Fruit fly (Drosophila melanogaster) whole organism, adult: Measurements from ENCODE around the gene CG33158.

Source experiments
- CG33017 ChIP-seq: fragments of 200-800 bp; sonication (Bioruptor generic); optimal IDR thresholded peaks from 2 replicates; lab custom pipeline; 2018; ENCODE audit warnings: missing biosample characterization, mild to moderate bottlenecking, missing genetic modification characterization, moderate library complexity
- CG5204 ChIP-seq: fragments of 200-800 bp; sonication (Bioruptor generic); optimal IDR thresholded peaks from 2 replicates; lab custom pipeline; 2016; ENCODE audit warnings: missing biosample characterization, missing genetic modification characterization
- CG7045 ChIP-seq: fragments of 200-800 bp; sonication (Bioruptor generic); optimal IDR thresholded peaks from 2 replicates; lab custom pipeline; 2017; ENCODE audit warnings: missing biosample characterization, mild to moderate bottlenecking, missing genetic modification characterization
- CG7101 ChIP-seq: fragments of 200-800 bp; sonication (Bioruptor generic); optimal IDR thresholded peaks from 2 replicates; lab custom pipeline; 2018; ENCODE audit warnings: missing biosample characterization, mild to moderate bottlenecking, missing genetic modification characterization, moderate library complexity
- Clk ChIP-seq: fragments of 200-800 bp; sonication (Bioruptor generic); optimal IDR thresholded peaks from 2 replicates; lab custom pipeline; 2017; ENCODE audit warnings: missing biosample characterization, missing genetic modification characterization
- Crg-1 ChIP-seq: fragments of 200-800 bp; sonication (Bioruptor generic); optimal IDR thresholded peaks from 2 replicates; lab custom pipeline; 2016; ENCODE audit warnings: missing biosample characterization, missing genetic modification characterization
- Mnt ChIP-seq: fragments of 200-800 bp; sonication (Bioruptor generic); optimal IDR thresholded peaks from 2 replicates; lab custom pipeline; 2016; ENCODE audit warnings: missing biosample characterization, mild to moderate bottlenecking, missing genetic modification characterization
- bab1 ChIP-seq: fragments of 200-800 bp; sonication (Bioruptor generic); optimal IDR thresholded peaks from 3 replicates; lab custom pipeline; 2019; ENCODE audit warnings: missing biosample characterization, mild to moderate bottlenecking, missing genetic modification characterization, moderate library complexity
- cnc ChIP-seq, 2 experiments: fragments of >200 bp; optimal IDR thresholded peaks; 2 replicates each; lab custom pipeline; 2017
- tj ChIP-seq: fragments of 200-800 bp; sonication (Bioruptor generic); optimal IDR thresholded peaks from 3 replicates; lab custom pipeline; 2017; ENCODE audit warnings: missing biosample characterization, mild to moderate bottlenecking, missing genetic modification characterization, moderate library complexity
- toe ChIP-seq: fragments of 200-800 bp; sonication (Bioruptor generic); optimal IDR thresholded peaks from 2 replicates; lab custom pipeline; 2016; ENCODE audit warnings: missing biosample characterization, missing genetic modification characterization

DNA sequence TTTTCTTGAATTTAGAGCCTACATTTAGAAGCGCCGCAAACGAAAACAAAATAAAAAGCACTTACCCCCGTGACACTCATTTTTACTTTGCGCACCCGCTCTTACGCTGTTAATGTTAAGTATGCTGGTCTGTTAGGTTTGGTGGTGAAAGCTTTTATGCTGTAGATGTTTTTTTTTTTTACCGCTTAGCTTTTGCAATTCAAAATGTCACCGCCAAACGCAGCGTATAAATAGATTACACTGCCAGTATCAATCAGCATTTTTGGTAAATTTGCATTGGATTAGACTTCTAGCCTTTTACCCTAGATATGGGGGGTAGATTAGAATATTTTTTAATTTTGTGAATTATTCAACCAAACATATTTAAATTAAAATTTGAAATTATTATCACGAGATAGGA, 75.8 kb downstream of the CG33158 start:
- TF ChIP-seq toe (GFP tag; lab: Kevin White, UChicago) = no peak
- no peak for TF ChIP-seq CG7045
- TF ChIP-seq CG5204 (GFP tag; lab: Kevin White, UChicago) = no peak
- TF ChIP-seq tj = no peak
- no peak for TF ChIP-seq CG33017 (tag; lab: Kevin White, UChicago)
- no peak for TF ChIP-seq Clk
- TF ChIP-seq bab1 (GFP tag; lab: Kevin White, UChicago) = no peak
- no peak for TF ChIP-seq Mnt (GFP tag; lab: Kevin White, UChicago)
- TF ChIP-seq cnc (optimal IDR thresholded peaks at IDR 0.05; lab: Kevin White, UChicago) = no peak
- no peak for TF ChIP-seq Crg-1 (GFP tag; lab: Kevin White, UChicago)
- no peak for TF ChIP-seq CG7101 (tag; lab: Kevin White, UChicago)
